Fruit fly (Drosophila melanogaster): ENCODE results near the gene Axn.

Axn gene

dm6 chr3R:30059944-30060343, 37.3 kb downstream of the Axn start:
- TF ChIP-seq CG8159 (tag; optimal IDR thresholded peaks at IDR 0.05), result peak; percentile 31
- peak; percentile 85 for TF ChIP-seq EcR (GFP tag; optimal IDR thresholded peaks at IDR 0.05)
- TF ChIP-seq Snoo (tag; optimal IDR thresholded peaks at IDR 0.05), result no peak

- TF ChIP-seq CG13204 (GFP tag; optimal IDR thresholded peaks at IDR 0.05) (no peak), CG10348 (GFP tag; IDR thresholded peaks at IDR 0.05) (no peak), fd96Ca (GFP tag; IDR thresholded peaks at IDR 0.05) (no peak), CG34367 (tag; optimal IDR thresholded peaks at IDR 0.05) (no peak)
Observed at dm6 chr3R:30060451-30061153, 38.0 kb downstream of the Axn start.

- TF ChIP-seq Pif1A (GFP tag; optimal IDR thresholded peaks at IDR 0.05) (peak; percentile 95), CG9948 (tag; optimal IDR thresholded peaks at IDR 0.05) (peak; percentile 86), CG8159 (tag; optimal IDR thresholded peaks at IDR 0.05) (peak; percentile 94), gl (tag; optimal IDR thresholded peaks at IDR 0.05) (peak; percentile 85), CG17806 (tag; optimal IDR thresholded peaks at IDR 0.05) (peak; percentile 95), CG32121 (GFP tag; IDR thresholded peaks at IDR 0.05) (peak; percentile 94), CG12605 (GFP tag; IDR thresholded peaks at IDR 0.05) (peak; percentile 92), EcR (GFP tag; optimal IDR thresholded peaks at IDR 0.05) (peak; percentile 41), CG13204 (GFP tag; optimal IDR thresholded peaks at IDR 0.05) (peak; percentile 67), D1 (tag; optimal IDR thresholded peaks at IDR 0.05) (peak; percentile 83), Ets98B (GFP tag; IDR thresholded peaks at IDR 0.05) (peak; percentile 96), CG10348 (GFP tag; IDR thresholded peaks at IDR 0.05) (peak; percentile 40; the same call in 1 of the 2 replicates), CG34367 (tag; optimal IDR thresholded peaks at IDR 0.05) (peak; percentile 81), CG8301 (tag; optimal IDR thresholded peaks at IDR 0.05) (peak; percentile 87), Pif1B (GFP tag; optimal IDR thresholded peaks at IDR 0.05) (peak; percentile 96), CG4496 (GFP tag; IDR thresholded peaks at IDR 0.05) (peak; percentile 96), fd96Ca (GFP tag; IDR thresholded peaks at IDR 0.05) (peak; percentile 92), rn (GFP tag; IDR thresholded peaks at IDR 0.05) (peak; percentile 91), CG15710 (tag; optimal IDR thresholded peaks at IDR 0.05) (peak; percentile 89), Snoo (tag; optimal IDR thresholded peaks at IDR 0.05) (peak; percentile 95), CG14655 (GFP tag; optimal IDR thresholded peaks at IDR 0.05) (peak; percentile 83)
Observed at dm6 chr3R:30061154-30061482, 38.5 kb downstream of the Axn start.

DNA sequence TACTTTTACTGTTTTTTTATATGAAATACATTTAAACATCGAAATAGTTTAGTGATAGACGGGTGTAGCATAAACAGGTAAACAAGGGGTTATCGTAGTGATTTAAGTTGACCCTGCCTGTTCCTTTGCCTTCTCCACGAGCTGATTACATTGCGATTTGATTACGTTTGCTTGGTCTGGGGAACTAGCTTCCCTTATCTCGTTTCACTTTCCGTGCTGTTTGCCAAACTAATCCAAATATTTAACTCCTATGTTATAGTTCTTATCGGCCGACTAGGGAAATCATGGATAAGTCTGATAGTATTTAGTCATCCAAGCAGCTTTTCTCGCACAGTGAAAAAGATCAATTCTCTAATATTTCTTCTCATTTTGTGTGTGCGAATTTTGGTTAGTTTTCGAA, 39.3 kb downstream of the Axn start:
- TF ChIP-seq Snoo (tag; optimal IDR thresholded peaks at IDR 0.05) (no peak), CG34367 (tag; optimal IDR thresholded peaks at IDR 0.05) (no peak)

DNA sequence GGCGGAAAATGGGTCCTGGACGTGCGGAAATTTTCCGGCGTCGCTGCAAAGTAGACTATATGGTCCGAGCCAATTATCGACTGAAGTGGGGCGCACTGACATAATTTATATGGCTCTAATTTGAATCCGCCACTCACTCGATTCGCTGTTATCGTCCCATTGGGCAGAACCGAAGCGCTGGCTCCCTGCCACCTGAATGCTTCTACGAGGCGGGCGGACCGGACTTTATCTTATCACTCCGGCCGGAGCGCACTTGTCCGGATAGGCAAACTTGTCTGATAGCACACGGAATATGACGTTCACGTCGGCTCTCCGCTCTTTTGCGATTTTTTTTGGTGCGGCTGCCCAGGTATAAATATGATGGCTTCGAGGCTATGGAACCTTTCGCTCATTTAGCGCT, 39.9 kb downstream of the Axn start:
- TF ChIP-seq EcR (GFP tag; optimal IDR thresholded peaks at IDR 0.05) (peak; percentile 1), CG12605 (GFP tag; IDR thresholded peaks at IDR 0.05) (no peak)

DNA sequence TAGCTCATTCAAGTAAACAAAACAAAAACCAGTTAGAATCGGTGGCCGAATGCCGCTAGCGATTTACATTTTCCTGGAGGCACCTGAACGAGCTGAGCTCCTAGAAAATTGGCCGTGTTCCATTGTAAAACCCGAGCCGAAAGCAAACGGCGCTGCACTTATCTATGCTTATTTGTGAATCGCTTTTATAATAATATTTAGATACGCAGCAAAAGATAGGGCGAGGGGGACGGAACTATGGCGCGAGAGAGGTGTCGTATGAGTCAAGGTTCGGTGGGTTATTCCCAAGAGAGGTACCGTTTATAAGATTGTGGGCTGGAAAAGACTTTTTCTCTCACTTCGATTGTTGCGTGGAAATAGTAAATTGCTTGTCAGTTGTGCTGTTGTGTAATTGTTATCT, 41.1 kb downstream of the Axn start:
- TF ChIP-seq CG8159 (tag; optimal IDR thresholded peaks at IDR 0.05), result no peak
- TF ChIP-seq CG9948 (tag; optimal IDR thresholded peaks at IDR 0.05), result no peak
- no peak for TF ChIP-seq rn (GFP tag; IDR thresholded peaks at IDR 0.05)
- no peak for TF ChIP-seq CG10348 (GFP tag; IDR thresholded peaks at IDR 0.05)
- no peak for TF ChIP-seq Pif1A (GFP tag; optimal IDR thresholded peaks at IDR 0.05)

dm6 chr3R:30066004-30066403, 43.4 kb downstream of the Axn start:
- TF ChIP-seq CG12605 (GFP tag; IDR thresholded peaks at IDR 0.05) (no peak), CG9948 (tag; optimal IDR thresholded peaks at IDR 0.05) (no peak), D1 (tag; optimal IDR thresholded peaks at IDR 0.05) (no peak), CG14655 (GFP tag; optimal IDR thresholded peaks at IDR 0.05) (no peak), rn (GFP tag; IDR thresholded peaks at IDR 0.05) (no peak), CG4496 (GFP tag; IDR thresholded peaks at IDR 0.05) (no peak), CG17806 (tag; optimal IDR thresholded peaks at IDR 0.05) (no peak), EcR (GFP tag; optimal IDR thresholded peaks at IDR 0.05) (peak; percentile 83), CG13204 (GFP tag; optimal IDR thresholded peaks at IDR 0.05) (no peak)

dm6 chr3R:30070198-30070597, 47.6 kb downstream of the Axn start:
- TF ChIP-seq EcR (GFP tag; optimal IDR thresholded peaks at IDR 0.05) (no peak), CG9948 (tag; optimal IDR thresholded peaks at IDR 0.05) (no peak), CG17806 (tag; optimal IDR thresholded peaks at IDR 0.05) (no peak), Pif1A (GFP tag; optimal IDR thresholded peaks at IDR 0.05) (no peak), rn (GFP tag; IDR thresholded peaks at IDR 0.05) (no peak), CG15710 (tag; optimal IDR thresholded peaks at IDR 0.05) (no peak), CG10348 (GFP tag; IDR thresholded peaks at IDR 0.05) (no peak), CG8159 (tag; optimal IDR thresholded peaks at IDR 0.05) (no peak), Pif1B (GFP tag; optimal IDR thresholded peaks at IDR 0.05) (no peak), gl (tag; optimal IDR thresholded peaks at IDR 0.05) (no peak), CG34367 (tag; optimal IDR thresholded peaks at IDR 0.05) (no peak), D1 (tag; optimal IDR thresholded peaks at IDR 0.05) (no peak), Snoo (tag; optimal IDR thresholded peaks at IDR 0.05) (no peak)

All from whole organism, pupa.